Fruit fly (Drosophila melanogaster) whole organism, pupa: Measurements from ENCODE around the gene CG1971.

Experiments
- CG10348 ChIP-seq: fragments of 200-800 bp; sonication (Bioruptor generic); IDR thresholded peaks from 2 replicates; pipeline ENCODE4 v1.3.6; 2022; ENCODE audit warnings: missing biosample characterization, missing genetic modification characterization
- CG12605 ChIP-seq: fragments of 200-800 bp; sonication (Bioruptor generic); IDR thresholded peaks from 2 replicates; pipeline ENCODE4 v1.3.6; 2022; ENCODE audit warnings: missing biosample characterization, missing genetic modification characterization
- CG13204 ChIP-seq: fragments of 200-800 bp; sonication (Bioruptor generic); optimal IDR thresholded peaks from 2 replicates; lab custom pipeline; 2018; ENCODE audit warnings: missing biosample characterization, mild to moderate bottlenecking, missing genetic modification characterization, moderate library complexity
- CG14655 ChIP-seq: fragments of 200-800 bp; sonication (Bioruptor generic); optimal IDR thresholded peaks from 3 replicates; lab custom pipeline; 2017; ENCODE audit warnings: mild to moderate bottlenecking, missing biosample characterization, missing genetic modification reagents, missing genetic modification characterization
- CG15710 ChIP-seq: fragments of 200-800 bp; sonication (Bioruptor generic); optimal IDR thresholded peaks from 2 replicates; lab custom pipeline; 2018; ENCODE audit warnings: missing biosample characterization, mild to moderate bottlenecking, missing genetic modification characterization, moderate library complexity
- CG17806 ChIP-seq: fragments of 200-800 bp; sonication (Bioruptor generic); optimal IDR thresholded peaks from 2 replicates; lab custom pipeline; 2018; ENCODE audit warnings: missing biosample characterization, mild to moderate bottlenecking, missing genetic modification characterization, moderate library complexity
- CG32121 ChIP-seq: fragments of 200-800 bp; sonication (Bioruptor generic); IDR thresholded peaks from 2 replicates; pipeline ENCODE4 v1.3.6; 2022; ENCODE audit warnings: missing biosample characterization, missing genetic modification characterization
- CG34367 ChIP-seq: fragments of 200-800 bp; sonication (Bioruptor generic); optimal IDR thresholded peaks from 2 replicates; lab custom pipeline; 2018; ENCODE audit warnings: missing biosample characterization, mild to moderate bottlenecking, missing genetic modification characterization
- CG4496 ChIP-seq: fragments of 200-800 bp; sonication (Bioruptor generic); IDR thresholded peaks from 3 replicates; pipeline ENCODE4 v1.3.6; 2022; ENCODE audit warnings: missing biosample characterization, missing genetic modification characterization
- CG8159 ChIP-seq: fragments of 200-800 bp; sonication (Bioruptor generic); optimal IDR thresholded peaks from 3 replicates; lab custom pipeline; 2018; ENCODE audit warnings: missing biosample characterization, mild to moderate bottlenecking, missing genetic modification characterization, moderate library complexity
- CG8301 ChIP-seq: fragments of 200-800 bp; sonication (Bioruptor generic); optimal IDR thresholded peaks from 2 replicates; lab custom pipeline; 2018; ENCODE audit warnings: missing biosample characterization, mild to moderate bottlenecking, missing genetic modification characterization
- CG9948 ChIP-seq: fragments of 200-800 bp; sonication (Bioruptor generic); optimal IDR thresholded peaks from 2 replicates; lab custom pipeline; 2018; ENCODE audit warnings: missing biosample characterization, mild to moderate bottlenecking, missing genetic modification characterization, moderate library complexity
- D1 ChIP-seq: fragments of 200-800 bp; sonication (Bioruptor generic); optimal IDR thresholded peaks from 2 replicates; lab custom pipeline; 2018; ENCODE audit warnings: missing biosample characterization, mild to moderate bottlenecking, missing genetic modification characterization, moderate library complexity
- EcR ChIP-seq: fragments of 200-800 bp; sonication (Bioruptor generic); optimal IDR thresholded peaks from 3 replicates; lab custom pipeline; 2019; ENCODE audit warnings: missing biosample characterization, missing genetic modification characterization, mild to moderate bottlenecking, moderate library complexity, missing genetic modification reagents
- Ets98B ChIP-seq: fragments of 200-800 bp; sonication (Bioruptor generic); IDR thresholded peaks from 2 replicates; pipeline ENCODE4 v1.3.6; 2022; ENCODE audit warnings: missing biosample characterization, missing genetic modification characterization
- Pif1A ChIP-seq: fragments of 200-800 bp; sonication (Bioruptor generic); optimal IDR thresholded peaks from 3 replicates; lab custom pipeline; 2016; ENCODE audit warnings: missing biosample characterization, missing genetic modification characterization
- Pif1B ChIP-seq: fragments of 200-800 bp; sonication (Bioruptor generic); optimal IDR thresholded peaks from 3 replicates; lab custom pipeline; 2016; ENCODE audit warnings: missing biosample characterization, missing genetic modification characterization
- Snoo ChIP-seq: fragments of 200-800 bp; sonication (Bioruptor generic); optimal IDR thresholded peaks from 3 replicates; lab custom pipeline; 2017; ENCODE audit warnings: missing biosample characterization, mild to moderate bottlenecking, missing genetic modification characterization, inconsistent platforms
- fd96Ca ChIP-seq: fragments of 200-800 bp; sonication (Bioruptor generic); IDR thresholded peaks from 3 replicates; pipeline ENCODE4 v1.3.6; 2022; ENCODE audit warnings: missing biosample characterization, missing genetic modification characterization
- gl ChIP-seq: fragments of 200-800 bp; sonication (Bioruptor generic); optimal IDR thresholded peaks from 2 replicates; lab custom pipeline; 2018; ENCODE audit warnings: missing biosample characterization, mild to moderate bottlenecking, missing genetic modification characterization
- rn ChIP-seq: fragments of 200-800 bp; sonication (Bioruptor generic); IDR thresholded peaks from 2 replicates; pipeline ENCODE4 v1.3.6; 2022; ENCODE audit warnings: missing biosample characterization, missing genetic modification characterization

Gene CG1971

dm6 chr3R:31805228-31805738 is at the start of gene CG1971, which contains the start of gene CG42233:
TSS of gene CG1971 (plus strand) at chr3R:31805468.
TSS of gene CG42233 (minus strand) at chr3R:31805278.
- no peak for TF ChIP-seq Pif1A (GFP tag; lab: Kevin White, UChicago)
- no peak for TF ChIP-seq CG10348
- TF ChIP-seq CG12605 (GFP tag; lab: Robert Waterston, UW) = no peak
- no peak for TF ChIP-seq CG13204 (GFP tag; lab: Kevin White, UChicago)
- TF ChIP-seq CG34367 = no peak
- TF ChIP-seq CG9948 (tag; lab: Kevin White, UChicago) = no peak
- no peak for TF ChIP-seq CG8159 (tag; lab: Kevin White, UChicago)
- no peak for TF ChIP-seq Snoo (tag; lab: Kevin White, UChicago)
- no peak for TF ChIP-seq CG15710
- no peak for TF ChIP-seq EcR (GFP tag; lab: Kevin White, UChicago)
- TF ChIP-seq rn (GFP tag; lab: Robert Waterston, UW) = peak; percentile 23; the same call in 1 of the 2 replicates
- no peak for TF ChIP-seq D1 (tag; lab: Kevin White, UChicago)
- TF ChIP-seq CG14655 = no peak
- TF ChIP-seq Pif1B = no peak
- TF ChIP-seq fd96Ca (GFP tag; lab: Robert Waterston, UW) = peak; percentile 70; the same call in 2 of the 3 replicates
- TF ChIP-seq Ets98B (GFP tag; lab: Robert Waterston, UW) = peak; percentile 62; the same call in 1 of the 2 replicates
- TF ChIP-seq CG4496 (GFP tag; lab: Robert Waterston, UW) = peak; percentile 66; the same call in 2 of the 3 replicates
- TF ChIP-seq CG17806 (tag; lab: Kevin White, UChicago) = no peak
- TF ChIP-seq CG32121 (GFP tag; lab: Robert Waterston, UW) = peak; percentile 17; the same call in 1 of the 2 replicates
- peak; percentile 26 for TF ChIP-seq gl (tag; lab: Kevin White, UChicago)
- no peak for TF ChIP-seq CG8301 (tag; lab: Kevin White, UChicago)

- TF ChIP-seq EcR (GFP tag; lab: Kevin White, UChicago) (no peak), Pif1B (no peak), Pif1A (GFP tag; lab: Kevin White, UChicago) (no peak), rn (GFP tag; lab: Robert Waterston, UW) (no peak), CG14655 (no peak), CG9948 (tag; lab: Kevin White, UChicago) (no peak)
These were observed 46.6 kb upstream of the CG1971 start, which contains the start of gene CG2187 for dm6 chr3R:31758587-31759167. TSS of gene CG2187 (minus strand) at chr3R:31758637.

dm6 chr3R:31761529-31762009 is 43.7 kb upstream of the CG1971 start, which contains the start of gene Smvt:
TSS of gene Smvt (minus strand) at chr3R:31761579.
- no peak for TF ChIP-seq CG10348
- no peak for TF ChIP-seq CG12605 (GFP tag; lab: Robert Waterston, UW)
- no peak for TF ChIP-seq CG14655
- TF ChIP-seq Pif1A (GFP tag; lab: Kevin White, UChicago) = no peak
- no peak for TF ChIP-seq CG32121 (GFP tag; lab: Robert Waterston, UW)
- TF ChIP-seq rn (GFP tag; lab: Robert Waterston, UW) = no peak
- no peak for TF ChIP-seq CG8159 (tag; lab: Kevin White, UChicago)
- TF ChIP-seq EcR (GFP tag; lab: Kevin White, UChicago) = peak; percentile 45
- no peak for TF ChIP-seq fd96Ca (GFP tag; lab: Robert Waterston, UW)
- no peak for TF ChIP-seq CG15710
- TF ChIP-seq CG8301 (tag; lab: Kevin White, UChicago) = no peak
- TF ChIP-seq CG34367 = no peak
- TF ChIP-seq CG4496 (GFP tag; lab: Robert Waterston, UW) = 0 out of 3 replicates have a peak, but pooled peaks have one; percentile 29
- TF ChIP-seq CG17806 (tag; lab: Kevin White, UChicago) = no peak

dm6 chr3R:31762672-31763071 is 42.6 kb upstream of the CG1971 start:
- TF ChIP-seq Ets98B (GFP tag; lab: Robert Waterston, UW) (peak; percentile 58), CG9948 (tag; lab: Kevin White, UChicago) (peak; percentile 65), EcR (GFP tag; lab: Kevin White, UChicago) (peak; percentile 2), gl (tag; lab: Kevin White, UChicago) (no peak), fd96Ca (GFP tag; lab: Robert Waterston, UW) (peak; percentile 78), CG10348 (no peak), CG12605 (GFP tag; lab: Robert Waterston, UW) (no peak), CG8159 (tag; lab: Kevin White, UChicago) (peak; percentile 84), CG4496 (GFP tag; lab: Robert Waterston, UW) (peak; percentile 51; the same call in 2 of the 3 replicates), CG14655 (peak; percentile 76), rn (GFP tag; lab: Robert Waterston, UW) (no peak), Pif1B (peak; percentile 76), CG17806 (tag; lab: Kevin White, UChicago) (peak; percentile 75), D1 (tag; lab: Kevin White, UChicago) (no peak), CG34367 (peak; percentile 55), CG15710 (peak; percentile 70), CG13204 (GFP tag; lab: Kevin White, UChicago) (peak; percentile 22), Snoo (tag; lab: Kevin White, UChicago) (no peak), CG32121 (GFP tag; lab: Robert Waterston, UW) (peak; percentile 49; the same call in 1 of the 2 replicates), CG8301 (tag; lab: Kevin White, UChicago) (peak; percentile 70), Pif1A (GFP tag; lab: Kevin White, UChicago) (peak; percentile 71)

dm6 chr3R:31764672-31765071 is 40.6 kb upstream of the CG1971 start, which contains the start of gene CG2150:
TSS of gene CG2150 (minus strand) at chr3R:31764772.
- peak; percentile 16; the same call in 1 of the 3 replicates for TF ChIP-seq CG4496 (GFP tag; lab: Robert Waterston, UW)
- TF ChIP-seq rn (GFP tag; lab: Robert Waterston, UW) = no peak
- peak; percentile 24; the same call in 1 of the 2 replicates for TF ChIP-seq Ets98B (GFP tag; lab: Robert Waterston, UW)
- no peak for TF ChIP-seq CG8159 (tag; lab: Kevin White, UChicago)
